Worm (Caenorhabditis elegans): ENCODE measurements around the gene C24A3.4.

Gene C24A3.4

DNA sequence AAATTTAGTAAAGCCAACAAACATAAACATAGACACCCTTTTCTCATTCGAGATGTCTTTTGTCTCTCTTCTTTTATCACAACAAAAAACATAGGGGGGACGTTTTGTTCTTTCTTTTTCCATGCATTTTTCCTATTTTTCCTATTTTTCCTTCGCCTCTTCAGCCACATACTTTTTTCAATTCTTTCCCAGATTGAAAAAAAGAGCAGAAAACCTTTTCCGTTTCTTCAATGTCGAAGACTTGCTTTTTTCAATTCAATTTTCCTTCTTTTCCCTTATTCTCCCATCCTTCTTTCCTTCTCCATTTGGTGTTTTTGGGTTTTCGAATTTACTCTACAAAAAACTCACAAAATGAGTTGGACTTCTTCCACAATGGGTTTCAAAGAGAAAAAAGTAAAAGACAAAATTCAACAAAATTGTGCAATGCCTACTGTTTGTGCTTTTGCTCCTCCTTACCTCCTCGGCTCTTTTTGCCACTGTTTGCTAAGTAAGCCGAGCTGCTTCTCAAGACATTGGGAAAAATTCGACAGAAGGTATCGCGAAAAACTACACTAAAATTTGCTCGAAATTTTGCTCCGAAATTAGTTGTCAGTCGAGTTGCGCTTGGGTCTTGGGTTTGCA is 4.4 kb downstream of the C24A3.4 start:
- peak; percentile 58 for TF ChIP-seq ces-1 (GFP tag; optimal IDR thresholded peaks at IDR 0.05)
- TF ChIP-seq mab-5 (tag; optimal IDR thresholded peaks at IDR 0.05), result no peak

DNA sequence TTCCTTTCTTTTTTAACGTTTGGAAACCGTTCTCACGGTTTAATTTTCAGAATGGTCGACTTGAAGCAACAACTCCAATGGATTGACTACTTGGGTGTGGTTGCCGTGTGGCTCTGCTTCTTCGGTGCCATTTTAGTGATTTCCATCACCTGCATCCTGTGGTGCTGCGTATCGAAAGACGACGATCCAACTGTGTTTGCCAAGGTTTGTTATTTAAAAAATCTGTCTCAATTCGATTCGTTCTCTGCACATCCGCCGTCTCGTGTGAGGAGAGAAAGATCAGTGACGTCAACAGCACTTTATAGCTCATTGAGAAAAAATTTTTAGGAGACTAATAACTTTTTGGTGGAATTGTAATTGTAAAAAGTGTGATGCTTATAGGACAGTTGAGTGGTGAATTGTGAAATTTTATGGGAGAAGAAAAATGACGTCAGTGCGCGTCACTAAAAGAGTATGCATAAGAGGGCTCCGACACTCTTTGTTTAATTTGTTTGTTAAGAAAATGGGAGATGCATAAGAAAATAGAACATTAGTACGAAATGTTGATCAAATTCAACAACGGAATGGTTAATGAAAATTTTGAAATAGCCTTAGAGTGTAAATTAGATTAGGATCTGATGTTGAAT is 5.4 kb downstream of the C24A3.4 start, which contains the start of gene C24A3.2:
TSS of gene C24A3.2 (plus strand) at position 51 of the 626 bp plus-strand sequence.
- TF ChIP-seq snpc-4 (tag; optimal IDR thresholded peaks at IDR 0.05) (no peak), ces-1 (GFP tag; optimal IDR thresholded peaks at IDR 0.05) (peak; percentile 39)

ce11 chrX:8998809-8999208 is 6.6 kb downstream of the C24A3.4 start, which contains the start of gene C24A3.1:
Gene C24A3.1, plus strand, starts transcription at chrX:8999071.
- TF ChIP-seq cnd-1 (tag; optimal IDR thresholded peaks at IDR 0.05) (no peak), unc-120 (tag; optimal IDR thresholded peaks at IDR 0.05; ENCODE audit: poor library complexity, severe bottlenecking) (no peak), unc-62 (GFP tag; optimal IDR thresholded peaks at IDR 0.05) (no peak), ham-2 (GFP tag; optimal IDR thresholded peaks at IDR 0.05) (no peak), sptf-1 (tag; optimal IDR thresholded peaks at IDR 0.05) (no peak), sem-2 (GFP tag; optimal IDR thresholded peaks at IDR 0.05) (no peak), elt-1 (tag; optimal IDR thresholded peaks at IDR 0.05; ENCODE audit: borderline replicate concordance, insufficient read depth) (no peak), M03D4.4 (tag; optimal IDR thresholded peaks at IDR 0.05) (no peak), unc-39 (tag; optimal IDR thresholded peaks at IDR 0.05) (no peak), nhr-237 (tag; optimal IDR thresholded peaks at IDR 0.05) (no peak), ces-1 (GFP tag; optimal IDR thresholded peaks at IDR 0.05) (no peak), mab-5 (tag; optimal IDR thresholded peaks at IDR 0.05) (no peak), mep-1 (tag; optimal IDR thresholded peaks at IDR 0.05) (no peak), nhr-28 (tag; optimal IDR thresholded peaks at IDR 0.05) (no peak), tbx-8 (GFP tag; optimal IDR thresholded peaks at IDR 0.05) (no peak), flh-1 (GFP tag; optimal IDR thresholded peaks at IDR 0.05) (no peak), nhr-76 (tag; optimal IDR thresholded peaks at IDR 0.05) (no peak), nhr-2 (tag; optimal IDR thresholded peaks at IDR 0.05) (no peak)

- no peak for TF ChIP-seq ham-2 (GFP tag; optimal IDR thresholded peaks at IDR 0.05)
- TF ChIP-seq ztf-11 (tag; optimal IDR thresholded peaks at IDR 0.05), result no peak
- TF ChIP-seq hlh-1 (tag; optimal IDR thresholded peaks at IDR 0.05), result no peak
- no peak for TF ChIP-seq ceh-43 (GFP tag; optimal IDR thresholded peaks at IDR 0.05)
- TF ChIP-seq unc-120 (tag; optimal IDR thresholded peaks at IDR 0.05; ENCODE audit: poor library complexity, severe bottlenecking), result no peak
- TF ChIP-seq sptf-1 (tag; optimal IDR thresholded peaks at IDR 0.05), result no peak
- no peak for TF ChIP-seq lin-32 (GFP tag; optimal IDR thresholded peaks at IDR 0.05)
- TF ChIP-seq cnd-1 (tag; optimal IDR thresholded peaks at IDR 0.05), result no peak
- no peak for TF ChIP-seq elt-1 (tag; optimal IDR thresholded peaks at IDR 0.05; ENCODE audit: borderline replicate concordance, insufficient read depth)
- TF ChIP-seq pha-4 (tag; optimal IDR thresholded peaks at IDR 0.05), result no peak
- no peak for TF ChIP-seq unc-62 (GFP tag; optimal IDR thresholded peaks at IDR 0.05)
- no peak for TF ChIP-seq lin-13 (tag; optimal IDR thresholded peaks at IDR 0.05)
- TF ChIP-seq drap-1 (GFP tag; optimal IDR thresholded peaks at IDR 0.05), result no peak
- TF ChIP-seq blmp-1 (tag; optimal IDR thresholded peaks at IDR 0.05), result no peak
- no peak for TF ChIP-seq ceh-83 (GFP tag; optimal IDR thresholded peaks at IDR 0.05)
- no peak for TF ChIP-seq nhr-237 (tag; optimal IDR thresholded peaks at IDR 0.05)
- TF ChIP-seq tbx-8 (GFP tag; optimal IDR thresholded peaks at IDR 0.05), result no peak
- TF ChIP-seq M03D4.4 (tag; optimal IDR thresholded peaks at IDR 0.05), result no peak
- TF ChIP-seq bed-3 (GFP tag; optimal IDR thresholded peaks at IDR 0.05), result no peak
Measured at ce11 chrX:9010418-9010817, 18.2 kb downstream of the C24A3.4 start, which contains the start of gene C24A3.9. Gene C24A3.9, minus strand, starts transcription at chrX:9010518.

DNA sequence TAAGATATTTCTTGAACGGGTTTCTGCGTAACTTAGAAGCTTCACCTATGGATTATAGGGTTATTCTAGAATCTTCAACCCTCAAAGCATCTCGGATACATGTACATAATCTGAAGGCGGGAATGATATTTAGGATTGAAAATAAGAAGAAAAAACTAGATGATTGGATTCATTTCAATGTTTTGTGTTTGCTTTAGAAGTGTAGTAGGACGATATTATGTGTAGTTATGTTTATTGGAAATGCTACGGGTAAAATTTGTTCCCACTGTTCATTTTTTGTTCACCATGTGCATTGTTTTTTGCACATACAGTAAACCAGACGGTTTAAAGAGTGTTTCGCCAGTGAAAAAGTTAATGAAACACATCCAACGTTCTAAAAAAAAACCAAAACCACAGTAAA is 19.3 kb downstream of the C24A3.4 start:
- TF ChIP-seq nhr-12 (tag; optimal IDR thresholded peaks at IDR 0.05) (no peak), ztf-11 (tag; optimal IDR thresholded peaks at IDR 0.05) (no peak), drap-1 (GFP tag; optimal IDR thresholded peaks at IDR 0.05) (no peak)
